Fruit fly (Drosophila melanogaster) ovary, adult (tissue): Measurements from ENCODE around the gene Csas.

ENCODE experiments used
- CG17801 ChIP-seq: fragments of 200-800 bp; optimal IDR thresholded peaks from 2 replicates; lab custom pipeline; 2019; ENCODE audit warnings: missing biosample characterization, mild to moderate bottlenecking, missing genetic modification characterization, moderate library complexity; ENCODE audit not compliant: partially characterized antibody

The Csas gene

dm6 chr3L:19991120-19991519 is 2.3 kb upstream of the Csas start, which contains the start of gene fln:
Gene fln (minus strand): TSS chr3L:19991220.
- TF ChIP-seq CG17801 (GFP tag; lab: Kevin White, UChicago) = no peak

- no peak for TF ChIP-seq CG17801 (GFP tag; lab: Kevin White, UChicago)
Observed at dm6 chr3L:19985768-19986167, 3.0 kb downstream of the Csas start, which contains the start of the genes hale and schuy. Gene hale (minus strand): TSS chr3L:19985868. Gene schuy (plus strand): TSS chr3L:19986093.

- TF ChIP-seq CG17801 (GFP tag; lab: Kevin White, UChicago) = no peak
Observed at dm6 chr3L:19981385-19981784, 7.4 kb downstream of the Csas start, which contains the start of gene CG17732. Gene CG17732 (plus strand): TSS chr3L:19981685.

- TF ChIP-seq CG17801 (GFP tag; lab: Kevin White, UChicago) = peak; percentile 2
Observed at dm6 chr3L:19979592-19979991, 9.2 kb downstream of the Csas start, which contains the start of gene CG14182. Gene CG14182 (minus strand): TSS chr3L:19979812.

DNA sequence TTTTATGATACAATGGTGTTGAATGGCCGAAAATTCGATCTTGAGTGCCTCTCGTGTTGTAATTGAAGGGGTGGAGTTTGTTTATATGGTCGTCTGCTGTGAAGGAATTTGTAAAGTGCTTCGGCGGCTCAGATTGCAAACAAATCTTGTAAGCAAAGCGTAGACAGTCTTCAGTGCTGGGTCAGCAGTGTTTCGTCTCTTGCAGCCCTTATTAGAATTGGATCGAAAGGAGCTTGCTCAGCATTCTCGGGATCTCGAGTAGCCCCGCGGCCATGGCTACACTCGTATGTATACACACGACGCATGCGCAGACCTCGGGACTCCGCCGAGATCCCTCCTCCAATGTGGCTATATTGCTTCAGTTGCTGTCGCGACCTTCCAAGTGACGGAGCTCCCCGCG is 10.7 kb downstream of the Csas start:
- no peak for TF ChIP-seq CG17801 (GFP tag; lab: Kevin White, UChicago)

DNA sequence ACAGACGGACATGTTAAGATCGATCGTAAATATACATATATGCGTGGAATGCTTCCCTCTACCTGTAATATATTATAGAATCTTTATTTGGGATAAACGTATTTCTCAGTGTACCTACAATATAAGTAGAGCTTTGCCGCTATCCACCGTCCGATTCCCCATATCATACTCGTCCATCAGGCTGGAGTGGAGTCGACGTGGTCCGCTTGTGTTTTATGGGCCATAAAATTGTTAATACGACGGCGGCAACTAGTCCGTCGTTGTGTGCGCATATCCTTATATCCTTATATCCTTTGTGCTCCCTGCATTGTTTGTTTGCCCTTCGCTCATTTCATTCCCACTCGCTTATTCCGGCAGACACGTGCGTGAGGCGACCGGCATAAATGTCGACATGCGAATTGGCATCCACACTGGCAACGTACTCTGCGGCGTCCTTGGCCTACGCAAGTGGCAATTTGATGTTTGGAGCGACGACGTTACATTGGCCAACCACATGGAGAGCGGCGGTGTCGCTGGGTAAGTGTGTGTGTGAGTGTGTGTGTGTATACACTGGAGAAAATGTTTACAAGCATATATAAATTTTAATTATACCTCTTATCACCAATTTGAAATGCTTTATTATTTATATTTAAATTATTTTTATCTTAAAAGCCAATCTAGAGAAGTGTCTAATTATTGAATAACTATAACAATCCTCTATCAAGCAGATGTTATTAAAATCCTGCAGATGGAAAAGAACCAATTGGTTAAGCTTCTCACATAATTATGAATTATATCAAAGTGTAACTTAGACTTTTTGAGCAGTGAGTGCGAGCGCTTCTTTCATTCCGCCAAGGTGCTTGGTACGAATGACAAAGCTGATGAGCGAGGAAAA is 19.8 kb downstream of the Csas start:
- no peak for TF ChIP-seq CG17801 (GFP tag; lab: Kevin White, UChicago)

dm6 chr3L:19961805-19962204 is 27.0 kb downstream of the Csas start:
- no peak for TF ChIP-seq CG17801 (GFP tag; lab: Kevin White, UChicago)

dm6 chr3L:19955699-19956098 is 33.1 kb downstream of the Csas start, which contains the start of gene CG42263:
Gene CG42263 (minus strand): TSS chr3L:19955799.
- TF ChIP-seq CG17801 (GFP tag; lab: Kevin White, UChicago) = no peak

DNA sequence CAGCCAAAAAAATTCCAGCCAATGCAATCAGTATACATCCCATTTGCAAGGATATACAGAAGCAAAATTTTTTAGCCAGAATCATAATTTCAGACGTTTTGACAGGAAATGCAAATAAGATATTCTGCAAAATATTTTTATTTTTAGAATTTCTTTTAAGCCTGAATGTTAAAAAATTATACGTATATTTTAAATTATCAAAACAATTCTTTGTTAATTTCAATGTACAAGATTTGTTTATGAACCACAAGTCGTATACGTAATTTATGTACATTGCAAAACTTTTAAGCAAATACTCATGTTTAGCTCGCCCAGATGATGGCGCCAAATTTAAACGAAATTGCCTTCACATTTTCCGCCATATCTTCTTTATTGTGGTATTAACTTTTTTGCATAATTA is 34.4 kb downstream of the Csas start, which contains the start of gene CG42654:
TSS of gene CG42654 (minus strand) at position 101 of the 400 bp plus-strand sequence.
- TF ChIP-seq CG17801 (GFP tag; lab: Kevin White, UChicago) = no peak

- TF ChIP-seq CG17801 (GFP tag; lab: Kevin White, UChicago) = no peak
Observed at dm6 chr3L:19953612-19954011, 35.2 kb downstream of the Csas start, which contains the start of gene CG42655. Gene CG42655 (minus strand): TSS chr3L:19953712.

DNA sequence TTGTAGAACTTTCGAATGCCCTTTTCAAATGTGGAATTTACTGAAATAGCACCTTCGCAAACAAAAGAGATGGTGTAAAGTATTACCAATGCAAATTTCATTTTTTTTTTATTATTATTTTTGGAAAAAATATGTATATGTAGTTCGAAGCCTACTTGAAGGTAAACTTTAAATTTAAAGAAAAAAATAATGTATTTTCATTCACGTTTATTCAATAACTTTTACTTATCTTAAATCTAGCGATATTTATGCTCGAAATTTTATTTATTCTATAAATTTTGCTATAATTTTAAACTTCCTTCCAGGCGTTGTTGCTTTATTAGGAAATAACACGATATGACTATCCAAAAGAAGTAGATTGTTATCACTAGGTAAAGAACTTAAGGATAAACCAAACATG is 36.1 kb downstream of the Csas start, which contains the start of gene CG33710:
TSS of gene CG33710 (minus strand) at position 101 of the 400 bp plus-strand sequence.
- no peak for TF ChIP-seq CG17801 (GFP tag; lab: Kevin White, UChicago)

DNA sequence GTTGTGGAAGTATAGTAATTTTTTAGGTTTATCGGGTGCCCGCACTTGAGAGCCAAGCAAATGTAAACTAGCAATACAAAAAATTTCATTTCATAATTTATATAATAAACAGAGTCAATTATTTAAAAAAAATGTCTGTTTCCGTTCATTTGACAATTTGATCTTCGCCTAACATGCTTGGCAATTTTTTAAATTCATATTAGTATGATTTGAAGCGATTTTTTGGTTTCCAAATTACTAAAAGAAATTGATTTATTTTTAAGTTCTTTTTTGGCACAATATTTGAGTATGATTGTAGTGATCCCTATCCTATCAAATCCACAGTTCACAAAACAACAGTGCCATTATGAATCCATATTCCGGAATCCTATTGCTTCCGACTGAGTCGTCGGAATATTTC is 36.9 kb downstream of the Csas start, which contains the start of gene CG34258:
TSS of gene CG34258 (minus strand) at position 101 of the 400 bp plus-strand sequence.
- no peak for TF ChIP-seq CG17801 (GFP tag; lab: Kevin White, UChicago)

dm6 chr3L:19951035-19951434 is 37.8 kb downstream of the Csas start, which contains the start of gene CG32219:
Gene CG32219 (minus strand): TSS chr3L:19951135.
- TF ChIP-seq CG17801 (GFP tag; lab: Kevin White, UChicago) = no peak

- TF ChIP-seq CG17801 (GFP tag; lab: Kevin White, UChicago) = no peak
Observed at dm6 chr3L:19945469-19945868, 43.3 kb downstream of the Csas start.

dm6 chr3L:19941162-19941561 is 47.6 kb downstream of the Csas start:
- TF ChIP-seq CG17801 (GFP tag; lab: Kevin White, UChicago) = no peak
